Fruit fly (Drosophila melanogaster) whole organism, adult: ENCODE data around the gene simj.

Experiments used
- CG33017 ChIP-seq: fragments of 200-800 bp; sonication (Bioruptor generic); optimal IDR thresholded peaks from 2 replicates; lab custom pipeline; 2018; ENCODE audit warnings: missing biosample characterization, mild to moderate bottlenecking, missing genetic modification characterization, moderate library complexity
- CG7045 ChIP-seq: fragments of 200-800 bp; sonication (Bioruptor generic); optimal IDR thresholded peaks from 2 replicates; lab custom pipeline; 2017; ENCODE audit warnings: missing biosample characterization, mild to moderate bottlenecking, missing genetic modification characterization
- CG7101 ChIP-seq: fragments of 200-800 bp; sonication (Bioruptor generic); optimal IDR thresholded peaks from 2 replicates; lab custom pipeline; 2018; ENCODE audit warnings: missing biosample characterization, mild to moderate bottlenecking, missing genetic modification characterization, moderate library complexity
- Clk ChIP-seq: fragments of 200-800 bp; sonication (Bioruptor generic); optimal IDR thresholded peaks from 2 replicates; lab custom pipeline; 2017; ENCODE audit warnings: missing biosample characterization, missing genetic modification characterization
- Hr96 ChIP-seq: fragments of 200-800 bp; sonication (Bioruptor generic); optimal IDR thresholded peaks from 2 replicates; lab custom pipeline; 2016; ENCODE audit warnings: missing biosample characterization, missing genetic modification characterization
- Mnt ChIP-seq: fragments of 200-800 bp; sonication (Bioruptor generic); optimal IDR thresholded peaks from 2 replicates; lab custom pipeline; 2016; ENCODE audit warnings: missing biosample characterization, mild to moderate bottlenecking, missing genetic modification characterization
- cic ChIP-seq: fragments of 200-800 bp; sonication (Bioruptor generic); optimal IDR thresholded peaks from 2 replicates; lab custom pipeline; 2017; ENCODE audit warnings: missing biosample characterization, mild to moderate bottlenecking, missing genetic modification characterization, moderate library complexity
- kay ChIP-seq: fragments of 200-800 bp; sonication (Bioruptor generic); peaks from one replicate; lab custom pipeline; 2016; ENCODE audit warnings: missing biosample characterization, missing genetic modification characterization, borderline replicate concordance
- pad ChIP-seq: fragments of 200-800 bp; sonication (Bioruptor generic); optimal IDR thresholded peaks from 3 replicates; lab custom pipeline; 2017; ENCODE audit warnings: missing biosample characterization, missing genetic modification characterization, mild to moderate bottlenecking, moderate library complexity, missing genetic modification reagents
- tj ChIP-seq: fragments of 200-800 bp; sonication (Bioruptor generic); optimal IDR thresholded peaks from 3 replicates; lab custom pipeline; 2017; ENCODE audit warnings: missing biosample characterization, mild to moderate bottlenecking, missing genetic modification characterization, moderate library complexity
- toe ChIP-seq: fragments of 200-800 bp; sonication (Bioruptor generic); optimal IDR thresholded peaks from 2 replicates; lab custom pipeline; 2016; ENCODE audit warnings: missing biosample characterization, missing genetic modification characterization

- TF ChIP-seq Hr96, result peak; percentile 1
- TF ChIP-seq kay (GFP tag; lab: Kevin White, UChicago), result no peak
- TF ChIP-seq CG7101 (tag; lab: Kevin White, UChicago), result peak; percentile 11
- no peak for TF ChIP-seq Mnt (GFP tag; lab: Kevin White, UChicago)
- no peak for TF ChIP-seq cic (GFP tag; lab: Kevin White, UChicago)
- no peak for TF ChIP-seq CG33017
- TF ChIP-seq Clk (GFP tag; lab: Kevin White, UChicago), result no peak
- TF ChIP-seq tj, result no peak
- peak; percentile 16 for TF ChIP-seq pad (GFP tag; lab: Kevin White, UChicago)
- TF ChIP-seq toe (GFP tag; lab: Kevin White, UChicago), result no peak
- TF ChIP-seq CG7045, result no peak
These were observed 33.6 kb upstream of the simj start, which contains the start of the genes CG42535, CG34001 and hay for dm6 chr3L:10630885-10631359.
